Fruit fly (Drosophila melanogaster) whole organism, embryonic: ENCODE measurements around the gene Fic.

ENCODE experiments used
- Atf-2 ChIP-seq: fragments of 200-800 bp; sonication (Bioruptor generic); optimal IDR thresholded peaks from 2 replicates; lab custom pipeline; 2016; ENCODE audit warnings: missing biosample characterization, missing genetic modification characterization
- B-H1 ChIP-seq: fragments of 200-800 bp; sonication (Bioruptor generic); IDR thresholded peaks from 3 replicates; pipeline ENCODE4 v1.3.6; 2022; ENCODE audit warnings: missing biosample characterization, missing genetic modification characterization
- BEAF-32 ChIP-seq: fragments of 200-800 bp; sonication (Bioruptor generic); optimal IDR thresholded peaks from 3 replicates; lab custom pipeline; 2017; ENCODE audit warnings: missing biosample characterization, missing genetic modification characterization, mild to moderate bottlenecking, moderate library complexity, missing genetic modification reagents
- Bdp1 ChIP-seq: fragments of 200-800 bp; sonication (Bioruptor generic); optimal IDR thresholded peaks from 3 replicates; lab custom pipeline; 2016; ENCODE audit warnings: missing biosample characterization, missing genetic modification characterization
- Blimp-1 ChIP-seq: fragments of 200-800 bp; sonication (Bioruptor generic); optimal IDR thresholded peaks from 3 replicates; lab custom pipeline; 2018; ENCODE audit warnings: missing biosample characterization, missing genetic modification characterization, mild to moderate bottlenecking, moderate library complexity, missing genetic modification reagents
- CG10267 ChIP-seq: fragments of 200-800 bp; sonication (Bioruptor generic); optimal IDR thresholded peaks from 2 replicates; lab custom pipeline; 2018; ENCODE audit warnings: missing biosample characterization, mild to moderate bottlenecking, missing genetic modification characterization, moderate library complexity
- CG10654 ChIP-seq: fragments of 200-800 bp; sonication (Bioruptor generic); optimal IDR thresholded peaks from 2 replicates; lab custom pipeline; 2016; ENCODE audit warnings: missing biosample characterization, missing genetic modification characterization
- CG10959 ChIP-seq: fragments of 200-800 bp; sonication (Bioruptor generic); IDR thresholded peaks from 2 replicates; pipeline ENCODE4 v1.3.6; 2022; ENCODE audit warnings: missing biosample characterization, missing genetic modification characterization
- CG12071 ChIP-seq: fragments of 200-800 bp; sonication (Bioruptor generic); optimal IDR thresholded peaks from 3 replicates; lab custom pipeline; 2018; ENCODE audit warnings: missing biosample characterization, mild to moderate bottlenecking, missing genetic modification characterization
- CG13775 ChIP-seq: fragments of 200-800 bp; sonication (Bioruptor generic); optimal IDR thresholded peaks from 3 replicates; lab custom pipeline; 2017; ENCODE audit warnings: missing biosample characterization, mild to moderate bottlenecking, missing genetic modification characterization
- CG14860 ChIP-seq: fragments of 200-800 bp; sonication (Bioruptor generic); IDR thresholded peaks from 3 replicates; pipeline ENCODE4 v1.3.6; 2022; ENCODE audit warnings: missing biosample characterization, missing genetic modification characterization; ENCODE audit not compliant: partially characterized antibody
- CG2678 ChIP-seq: fragments of 200-800 bp; sonication (Bioruptor generic); optimal IDR thresholded peaks from 3 replicates; lab custom pipeline; 2019; ENCODE audit warnings: missing biosample characterization, mild to moderate bottlenecking, missing genetic modification characterization, moderate library complexity
- CG31441 ChIP-seq: fragments of 200-800 bp; sonication (Bioruptor generic); IDR thresholded peaks from 2 replicates; pipeline ENCODE4 v1.3.6; 2022; ENCODE audit warnings: missing biosample characterization, missing genetic modification characterization
- CG3163 ChIP-seq: fragments of 200-800 bp; sonication (Bioruptor generic); optimal IDR thresholded peaks from 3 replicates; lab custom pipeline; 2016; ENCODE audit warnings: missing biosample characterization, missing genetic modification characterization
- CG32767 ChIP-seq: fragments of 200-800 bp; sonication (Bioruptor generic); IDR thresholded peaks from 2 replicates; pipeline ENCODE4 v1.3.6; 2022; ENCODE audit warnings: missing biosample characterization, missing genetic modification characterization
- CG32772 ChIP-seq: fragments of 200-800 bp; sonication (Bioruptor generic); IDR thresholded peaks from 2 replicates; pipeline ENCODE4 v1.3.6; 2022; ENCODE audit warnings: missing biosample characterization, missing genetic modification characterization
- CG3281 ChIP-seq: fragments of 200-800 bp; sonication (Bioruptor generic); optimal IDR thresholded peaks from 3 replicates; lab custom pipeline; 2017; ENCODE audit warnings: missing biosample characterization, mild to moderate bottlenecking, missing genetic modification characterization
- CG34422 ChIP-seq: fragments of 200-800 bp; sonication (Bioruptor generic); IDR thresholded peaks from 3 replicates; pipeline ENCODE4 v1.3.6; 2022; ENCODE audit warnings: missing biosample characterization, missing genetic modification characterization
- CG4404 ChIP-seq: fragments of 200-800 bp; sonication (Bioruptor generic); IDR thresholded peaks from 2 replicates; pipeline ENCODE4 v1.3.6; 2022; ENCODE audit warnings: missing biosample characterization, missing genetic modification characterization
- CG9817 ChIP-seq: fragments of 200-800 bp; sonication (Bioruptor generic); optimal IDR thresholded peaks from 2 replicates; lab custom pipeline; 2018; ENCODE audit warnings: missing biosample characterization, mild to moderate bottlenecking, missing genetic modification characterization, moderate library complexity
- CTCF ChIP-seq: fragments of 200-800 bp; sonication (Bioruptor generic); optimal IDR thresholded peaks from 2 replicates; lab custom pipeline; 2017; ENCODE audit warnings: missing biosample characterization, mild to moderate bottlenecking, missing genetic modification characterization, moderate library complexity
- Fer3 ChIP-seq: fragments of 200-800 bp; sonication (Bioruptor generic); optimal IDR thresholded peaks from 2 replicates; lab custom pipeline; 2018; ENCODE audit warnings: missing biosample characterization, mild to moderate bottlenecking, missing genetic modification characterization, moderate library complexity
- Hand ChIP-seq: fragments of 200-800 bp; sonication (Bioruptor generic); optimal IDR thresholded peaks from 2 replicates; lab custom pipeline; 2017; ENCODE audit warnings: mild to moderate bottlenecking, missing biosample characterization, missing genetic modification reagents, missing genetic modification characterization
- Jarid2 ChIP-seq: fragments of 200-800 bp; sonication (Bioruptor generic); optimal IDR thresholded peaks from 3 replicates; lab custom pipeline; 2017; ENCODE audit warnings: mild to moderate bottlenecking, missing biosample characterization, missing genetic modification reagents, missing genetic modification characterization
- Mad ChIP-seq: fragments of 200-800 bp; sonication (Bioruptor generic); optimal IDR thresholded peaks from 2 replicates; lab custom pipeline; 2016; ENCODE audit warnings: missing biosample characterization, missing genetic modification characterization
- PHDP ChIP-seq: fragments of 200-800 bp; sonication (Bioruptor generic); optimal IDR thresholded peaks from 3 replicates; lab custom pipeline; 2018; ENCODE audit warnings: missing biosample characterization, mild to moderate bottlenecking, missing genetic modification characterization, moderate library complexity
- Poxn ChIP-seq: fragments of 200-800 bp; sonication (Bioruptor generic); IDR thresholded peaks from 2 replicates; pipeline ENCODE4 v1.3.6; 2022; ENCODE audit warnings: missing biosample characterization, missing genetic modification characterization
- Usf ChIP-seq: fragments of 200-800 bp; sonication (Bioruptor generic); optimal IDR thresholded peaks from 2 replicates; lab custom pipeline; 2017; ENCODE audit warnings: missing genotype, missing biosample characterization, missing genetic modification characterization
- chn ChIP-seq: fragments of 200-800 bp; sonication (Bioruptor generic); optimal IDR thresholded peaks from 2 replicates; lab custom pipeline; 2016; ENCODE audit warnings: missing biosample characterization, missing genetic modification characterization
- crp ChIP-seq, 2 experiments: fragments of 200-800 bp; sonication (Bioruptor generic); optimal IDR thresholded peaks; 2 replicates in 1 of 2; 3 replicates in 1 of 2; lab custom pipeline; 2017; ENCODE audit warnings: missing biosample characterization in 2 of 2, missing genetic modification characterization in 2 of 2, mild to moderate bottlenecking in 1 of 2, moderate library complexity in 1 of 2
- esg ChIP-seq: fragments of 200-800 bp; sonication (Bioruptor generic); conservative IDR thresholded peaks from 2 replicates; pipeline ENCODE4 v1.3.6; 2022; ENCODE audit warnings: missing biosample characterization, missing genetic modification characterization
- fd96Cb ChIP-seq: fragments of 200-800 bp; sonication (Bioruptor generic); optimal IDR thresholded peaks from 2 replicates; lab custom pipeline; 2018; ENCODE audit warnings: missing biosample characterization, mild to moderate bottlenecking, missing genetic modification characterization, moderate library complexity
- gem ChIP-seq: fragments of 200-800 bp; sonication (Bioruptor generic); optimal IDR thresholded peaks from 2 replicates; lab custom pipeline; 2019; ENCODE audit warnings: missing biosample characterization, mild to moderate bottlenecking, missing genetic modification characterization, moderate library complexity
- gfzf ChIP-seq: fragments of 200-800 bp; sonication (Bioruptor generic); optimal IDR thresholded peaks from 2 replicates; lab custom pipeline; 2016; ENCODE audit warnings: missing biosample characterization, mild to moderate bottlenecking, missing genetic modification characterization, moderate library complexity
- her ChIP-seq: fragments of 200-800 bp; sonication (Bioruptor generic); optimal IDR thresholded peaks from 2 replicates; lab custom pipeline; 2016; ENCODE audit warnings: missing biosample characterization, missing genetic modification characterization
- kah ChIP-seq: fragments of 200-800 bp; sonication (Bioruptor generic); optimal IDR thresholded peaks from 2 replicates; lab custom pipeline; 2018; ENCODE audit warnings: missing biosample characterization, mild to moderate bottlenecking, missing genetic modification characterization
- lilli ChIP-seq: fragments of 200-800 bp; sonication (Bioruptor generic); optimal IDR thresholded peaks from 3 replicates; lab custom pipeline; 2016; ENCODE audit warnings: missing biosample characterization, missing genetic modification characterization
- maf-S ChIP-seq: fragments of 200-800 bp; sonication (Bioruptor generic); optimal IDR thresholded peaks from 2 replicates; lab custom pipeline; 2016; ENCODE audit warnings: missing biosample characterization, missing genetic modification characterization
- otp ChIP-seq: fragments of 200-800 bp; sonication (Bioruptor generic); IDR thresholded peaks from 3 replicates; pipeline ENCODE4, ENCODE4 v1.3.6; 2022; ENCODE audit warnings: missing biosample characterization, missing genetic modification characterization
- pnt ChIP-seq: fragments of 200-800 bp; sonication (Bioruptor generic); optimal IDR thresholded peaks from 3 replicates; lab custom pipeline; 2016; ENCODE audit warnings: missing biosample characterization, missing genetic modification characterization
- pros ChIP-seq: fragments of 200-800 bp; sonication (Bioruptor generic); optimal IDR thresholded peaks from 3 replicates; lab custom pipeline; 2019; ENCODE audit warnings: missing biosample characterization, mild to moderate bottlenecking, missing genetic modification characterization, moderate library complexity
- psq ChIP-seq: fragments of 200-800 bp; sonication (Bioruptor generic); optimal IDR thresholded peaks from 2 replicates; lab custom pipeline; 2017; ENCODE audit warnings: missing biosample characterization, missing genetic modification characterization
- slbo ChIP-seq: fragments of 200-800 bp; sonication (Bioruptor generic); IDR thresholded peaks from 2 replicates; pipeline ENCODE4 v1.3.6; 2022; ENCODE audit warnings: missing biosample characterization, missing genetic modification characterization
- sr ChIP-seq: fragments of 200-800 bp; sonication (Bioruptor generic); IDR thresholded peaks from 3 replicates; pipeline ENCODE4 v1.3.6; 2022; ENCODE audit warnings: missing biosample characterization, missing genetic modification characterization
- stwl ChIP-seq: fragments of 200-800 bp; sonication (Bioruptor generic); optimal IDR thresholded peaks from 3 replicates; lab custom pipeline; 2018; ENCODE audit warnings: missing biosample characterization, mild to moderate bottlenecking, missing genetic modification characterization, moderate library complexity
- tin ChIP-seq: fragments of 200-800 bp; sonication (Bioruptor generic); optimal IDR thresholded peaks from 3 replicates; lab custom pipeline; 2016; ENCODE audit warnings: missing biosample characterization, missing genetic modification characterization
- tll ChIP-seq, 2 experiments: fragments of 200-800 bp in 1 of 2; fragments of >200 bp in 1 of 2; sonication (Bioruptor generic) in 1 of 2; optimal IDR thresholded peaks; 2 replicates each; lab custom pipeline; 2017 to 2019; ENCODE audit warnings: missing biosample characterization in 2 of 2, missing genetic modification characterization in 2 of 2, mild to moderate bottlenecking in 1 of 2, moderate library complexity in 1 of 2
- toy ChIP-seq: fragments of 200-800 bp; sonication (Bioruptor generic); IDR thresholded peaks from 2 replicates; pipeline ENCODE4 v1.3.6; 2022; ENCODE audit warnings: missing biosample characterization, missing genetic modification characterization
- zen ChIP-seq: fragments of 200-800 bp; sonication (Bioruptor generic); optimal IDR thresholded peaks from 3 replicates; lab custom pipeline; 2018; ENCODE audit warnings: missing biosample characterization, mild to moderate bottlenecking, missing genetic modification characterization, moderate library complexity

Gene Fic

DNA sequence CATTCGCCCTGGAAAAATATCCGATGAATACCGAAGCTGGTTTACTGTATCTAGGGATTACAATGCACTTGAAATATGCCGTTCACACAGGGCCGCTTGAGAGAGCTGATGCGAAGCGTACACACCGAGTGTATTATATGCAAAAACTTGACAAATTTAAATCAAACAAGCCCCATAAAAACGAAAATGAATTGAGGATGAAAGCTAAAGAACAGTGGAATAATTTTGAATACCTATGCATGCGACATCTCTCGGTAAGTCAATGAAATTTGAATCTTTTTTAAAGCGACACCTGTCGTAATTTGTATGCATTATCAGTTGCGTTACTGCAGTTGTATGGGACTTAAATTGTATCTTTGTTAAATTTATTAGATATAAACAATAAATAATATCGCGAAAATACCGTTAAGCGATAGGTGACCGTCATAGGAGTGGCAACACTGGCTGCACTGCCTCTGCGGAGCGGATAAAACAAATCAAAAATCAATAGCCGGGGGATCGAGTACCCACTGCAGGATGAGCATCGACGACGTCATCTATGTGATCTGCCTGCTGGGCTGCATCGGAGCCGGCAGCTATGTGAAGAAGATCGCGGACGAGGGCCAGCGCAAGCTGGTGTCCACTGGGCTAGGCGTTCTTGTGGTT lies 31.9 kb downstream of the Fic start, which contains the start of gene frj (continued):
- TF ChIP-seq gfzf (GFP tag; lab: Kevin White, UChicago) (peak; percentile 95), gem (peak; percentile 76), CG13775 (GFP tag; lab: Kevin White, UChicago) (peak; percentile 69), CG3163 (GFP tag; lab: Kevin White, UChicago) (no peak), pros (GFP tag; lab: Kevin White, UChicago) (no peak), psq (GFP tag; lab: Kevin White, UChicago) (peak; percentile 50), CG32767 (GFP tag; lab: Robert Waterston, UW) (no peak), otp (GFP tag; lab: Robert Waterston, UW) (peak; percentile 67; the same call in 2 of the 3 replicates), fd96Cb (tag; lab: Kevin White, UChicago) (peak; percentile 52), PHDP (tag; lab: Kevin White, UChicago) (peak; percentile 53), stwl (tag; lab: Kevin White, UChicago) (peak; percentile 68), CG34422 (peak; percentile 62; the same call in 1 of the 3 replicates), slbo (GFP tag; lab: Robert Waterston, UW) (peak; percentile 84), CG9817 (tag; lab: Kevin White, UChicago) (peak; percentile 62), sr (GFP tag; lab: Robert Waterston, UW) (0 out of 3 replicates have a peak, but pooled peaks have one; percentile 12), kah (no peak), toy (no peak), CG14860 (GFP tag; lab: Robert Waterston, UW) (peak; percentile 60; the same call in 2 of the 3 replicates), CG32772 (GFP tag; lab: Robert Waterston, UW) (0 out of 2 replicates have a peak, but pooled peaks have one; percentile 33), Hand (GFP tag; lab: Kevin White, UChicago) (no peak), her (peak; percentile 48), BEAF-32 (GFP tag; lab: Kevin White, UChicago) (peak; percentile 95), CG10267 (tag; lab: Kevin White, UChicago) (peak; percentile 69), CG4404 (GFP tag; lab: Robert Waterston, UW) (peak; percentile 49; the same call in 1 of the 2 replicates), Poxn (GFP tag; lab: Robert Waterston, UW) (no peak), CG10959 (peak; percentile 48), Mad (peak; percentile 71), Fer3 (tag; lab: Kevin White, UChicago) (peak; percentile 41), pnt (peak; percentile 81), CG2678 (tag; lab: Kevin White, UChicago) (peak; percentile 61), CG3281 (peak; percentile 49), CG12071 (GFP tag; lab: Kevin White, UChicago) (no peak), tll (GFP tag; optimal IDR thresholded peaks at IDR 0.05; lab: Kevin White, UChicago) (peak in 1 of 2 experiments; percentile 91), crp (GFP tag; optimal IDR thresholded peaks at IDR 0.05; lab: Kevin White, UChicago) (peak in 1 of 2 experiments; percentile 33), Atf-2 (GFP tag; lab: Kevin White, UChicago) (peak; percentile 45), CTCF (GFP tag; lab: Kevin White, UChicago) (peak; percentile 96), lilli (peak; percentile 70), tin (GFP tag; lab: Kevin White, UChicago) (peak; percentile 67), maf-S (GFP tag; lab: Kevin White, UChicago) (peak; percentile 79), CG10654 (GFP tag; lab: Kevin White, UChicago) (peak; percentile 58), chn (GFP tag; lab: Kevin White, UChicago) (peak; percentile 55), Blimp-1 (GFP tag; lab: Kevin White, UChicago) (peak; percentile 55), Jarid2 (GFP tag; lab: Kevin White, UChicago) (no peak), CG31441 (GFP tag; lab: Robert Waterston, UW) (peak; percentile 73), esg (GFP tag; lab: Robert Waterston, UW) (peak; percentile 56), Bdp1 (GFP tag; lab: Kevin White, UChicago) (peak; percentile 60), zen (tag; lab: Kevin White, UChicago) (peak; percentile 73), B-H1 (GFP tag; lab: Robert Waterston, UW) (peak; percentile 39; the same call in 1 of the 3 replicates), Usf (GFP tag; lab: Kevin White, UChicago) (peak; percentile 33)
